Worm (Caenorhabditis elegans) whole organism, L2 larva: ENCODE data around the gene C52A11.3.

Experiments used
- R02D3.7 ChIP-seq: fragments of 150-350 bp; optimal IDR thresholded peaks from 2 replicates; lab custom pipeline; 2014; ENCODE audit warnings: missing biosample characterization, missing genetic modification characterization
- aly-2 ChIP-seq: fragments of 150-350 bp; optimal IDR thresholded peaks from 2 replicates; lab custom pipeline; 2014; ENCODE audit warnings: missing biosample characterization, missing genetic modification characterization
- blmp-1 ChIP-seq: sonication (generic microtip); optimal IDR thresholded peaks from 2 replicates; lab custom pipeline; 2017; ENCODE audit warnings: missing genetic modification characterization, mild to moderate bottlenecking, missing compliant biosample characterization, antibody characterized with exemption, moderate library complexity; ENCODE audit not compliant: insufficient read depth
- ceh-16 ChIP-seq: fragments of 150-350 bp; optimal IDR thresholded peaks from 2 replicates; lab custom pipeline; 2014; ENCODE audit warnings: missing biosample characterization, missing genetic modification characterization
- fos-1 ChIP-seq: fragments of 150-350 bp; optimal IDR thresholded peaks from 2 replicates; lab custom pipeline; 2014; ENCODE audit warnings: missing biosample characterization, missing genetic modification characterization
- nhr-10 ChIP-seq: sonication (generic microtip); optimal IDR thresholded peaks from 2 replicates; lab custom pipeline; 2017; ENCODE audit warnings: missing biosample characterization, missing genetic modification characterization
- nhr-12 ChIP-seq: fragments of 150-350 bp; optimal IDR thresholded peaks from 2 replicates; lab custom pipeline; 2014; ENCODE audit warnings: missing biosample characterization, missing genetic modification characterization
- snpc-4 ChIP-seq: fragments of 150-350 bp; optimal IDR thresholded peaks from 2 replicates; lab custom pipeline; 2014; ENCODE audit warnings: missing biosample characterization, missing genetic modification characterization

DNA sequence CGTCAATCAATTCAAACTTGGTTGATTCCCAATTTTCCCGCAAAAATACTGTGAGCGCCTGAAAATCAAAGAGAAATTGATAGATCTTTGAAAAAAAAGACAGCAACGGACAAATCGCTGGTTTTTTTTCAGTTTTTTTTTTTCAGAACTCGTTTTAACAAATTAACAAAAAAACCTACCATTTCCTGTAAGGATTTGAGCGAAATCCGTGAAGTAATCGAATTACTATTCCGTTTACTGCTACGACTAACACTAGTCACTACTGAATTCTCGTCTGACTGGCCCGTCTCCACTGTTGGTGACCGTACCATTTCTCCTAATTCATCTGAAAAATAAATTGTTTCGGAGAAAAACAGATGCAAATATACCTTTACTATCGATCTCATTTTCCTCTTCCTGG is 22.3 kb downstream of the C52A11.3 start:
- no peak for TF ChIP-seq nhr-12 (tag; lab: Kevin White, UChicago)
- TF ChIP-seq aly-2 (tag; lab: Kevin White, UChicago) = no peak
- no peak for TF ChIP-seq blmp-1
- TF ChIP-seq nhr-10 (tag; lab: Kevin White, UChicago) = no peak
- no peak for TF ChIP-seq ceh-16 (tag; lab: Kevin White, UChicago)
- TF ChIP-seq fos-1 (tag; lab: Kevin White, UChicago) = no peak
- no peak for TF ChIP-seq snpc-4
- no peak for TF ChIP-seq R02D3.7
